Fruit fly (Drosophila melanogaster) whole organism, wandering third instar larva: ENCODE results near the gene Cog2.

Experiments
- Abd-B ChIP-seq: fragments of >200 bp; optimal IDR thresholded peaks from 2 replicates; lab custom pipeline; 2017; ENCODE audit warnings: missing biosample characterization, missing genetic modification characterization
- Dfd ChIP-seq: fragments of >200 bp; optimal IDR thresholded peaks from 2 replicates; lab custom pipeline; 2017; ENCODE audit warnings: missing biosample characterization, missing genetic modification characterization
- Dif ChIP-seq: fragments of 200-275, 200-300 bp; sonication (Bioruptor generic); optimal IDR thresholded peaks from 2 replicates; lab custom pipeline; 2018; ENCODE audit warnings: missing biosample characterization, missing genetic modification characterization; ENCODE audit not compliant: partially characterized antibody
- Hnf4 ChIP-seq: fragments of 200-800 bp; sonication (Bioruptor generic); optimal IDR thresholded peaks from 2 replicates; lab custom pipeline; 2016; ENCODE audit warnings: missing biosample characterization, mild to moderate bottlenecking, missing genetic modification characterization
- Hr78 ChIP-seq: fragments of >200 bp; optimal IDR thresholded peaks from 2 replicates; lab custom pipeline; 2017; ENCODE audit warnings: missing biosample characterization, missing genetic modification characterization
- Jra ChIP-seq: sonication (Bioruptor generic); optimal IDR thresholded peaks from 2 replicates; lab custom pipeline; 2016; ENCODE audit warnings: missing biosample characterization, missing genetic modification characterization
- Myc ChIP-seq: fragments of >200 bp; optimal IDR thresholded peaks from 2 replicates; lab custom pipeline; 2017
- Rel ChIP-seq, 2 experiments: fragments of 200-800 bp; sonication (Bioruptor generic) in 1 of 2; optimal IDR thresholded peaks; 2 replicates in 1 of 2; 3 replicates in 1 of 2; lab custom pipeline; 2016 to 2019; ENCODE audit warnings: mild to moderate bottlenecking in 2 of 2, missing biosample characterization in 2 of 2, missing genetic modification characterization in 2 of 2, moderate library complexity in 1 of 2
- Vsx2 ChIP-seq: fragments of 200-300, 225-300 bp; sonication (Bioruptor generic); optimal IDR thresholded peaks from 2 replicates; lab custom pipeline; 2018; ENCODE audit warnings: missing biosample characterization, missing genetic modification characterization; ENCODE audit not compliant: partially characterized antibody
- br ChIP-seq: fragments of 200-800 bp; sonication (Bioruptor generic); optimal IDR thresholded peaks from 2 replicates; lab custom pipeline; 2016; ENCODE audit warnings: missing biosample characterization, missing genetic modification characterization
- brk ChIP-seq: fragments of 200-800 bp; sonication (Bioruptor generic); optimal IDR thresholded peaks from 2 replicates; lab custom pipeline; 2016; ENCODE audit warnings: missing biosample characterization, mild to moderate bottlenecking, missing genetic modification characterization
- dsf ChIP-seq: sonication (Bioruptor generic); optimal IDR thresholded peaks from 2 replicates; lab custom pipeline; 2016; ENCODE audit warnings: missing biosample characterization, missing genetic modification characterization, borderline replicate concordance
- foxo ChIP-seq, 2 experiments: fragments of 200-800 bp; sonication (Bioruptor generic); optimal IDR thresholded peaks; 2 replicates in 1 of 2; 3 replicates in 1 of 2; lab custom pipeline; 2016 to 2017; ENCODE audit warnings: missing biosample characterization in 2 of 2, missing genetic modification characterization in 2 of 2
- jim ChIP-seq: fragments of 175-275, 200-325 bp; sonication (Bioruptor generic); optimal IDR thresholded peaks from 2 replicates; lab custom pipeline; 2016; ENCODE audit warnings: missing biosample characterization, mild to moderate bottlenecking, missing genetic modification characterization
- lola ChIP-seq: fragments of >200 bp; optimal IDR thresholded peaks from 2 replicates; lab custom pipeline; 2017; ENCODE audit warnings: missing biosample characterization, missing genetic modification characterization
- pan ChIP-seq: fragments of >200 bp; optimal IDR thresholded peaks from 2 replicates; lab custom pipeline; 2017
- psq ChIP-seq: fragments of 200-800 bp; sonication (Bioruptor generic); optimal IDR thresholded peaks from 3 replicates; lab custom pipeline; 2017; ENCODE audit warnings: missing biosample characterization, mild to moderate bottlenecking, missing genetic modification characterization, moderate library complexity
- rgr ChIP-seq: fragments of 200-800 bp; sonication (Bioruptor generic); optimal IDR thresholded peaks from 3 replicates; lab custom pipeline; 2016; ENCODE audit warnings: missing biosample characterization, mild to moderate bottlenecking, missing genetic modification characterization
- tai ChIP-seq: sonication (Bioruptor generic); optimal IDR thresholded peaks from 2 replicates; lab custom pipeline; 2016; ENCODE audit warnings: missing biosample characterization, missing genetic modification characterization
- usp ChIP-seq: fragments of >200 bp; optimal IDR thresholded peaks from 2 replicates; lab custom pipeline; 2017; ENCODE audit warnings: missing biosample characterization, missing genetic modification characterization

The Cog2 gene

dm6 chr3R:15313836-15314235, 47.6 kb downstream of the Cog2 start:
- no peak for TF ChIP-seq Vsx2 (GFP tag; lab: Kevin White, UChicago)
- TF ChIP-seq foxo (GFP tag; optimal IDR thresholded peaks at IDR 0.05; lab: Kevin White, UChicago), result no peak
- TF ChIP-seq brk (GFP tag; lab: Kevin White, UChicago), result no peak
- TF ChIP-seq Jra, result no peak
- TF ChIP-seq tai (GFP tag; lab: Kevin White, UChicago), result no peak
- TF ChIP-seq psq (GFP tag; lab: Kevin White, UChicago), result no peak

dm6 chr3R:15310695-15311094, 50.8 kb downstream of the Cog2 start:
- TF ChIP-seq Dif (GFP tag; lab: Kevin White, UChicago) (no peak), br (no peak), jim (GFP tag; lab: Kevin White, UChicago) (no peak), Abd-B (GFP tag; lab: Kevin White, UChicago) (no peak), Hnf4 (no peak), brk (GFP tag; lab: Kevin White, UChicago) (no peak), Dfd (GFP tag; lab: Kevin White, UChicago) (no peak), Hr78 (no peak), foxo (GFP tag; optimal IDR thresholded peaks at IDR 0.05; lab: Kevin White, UChicago) (no peak), pan (no peak)

DNA sequence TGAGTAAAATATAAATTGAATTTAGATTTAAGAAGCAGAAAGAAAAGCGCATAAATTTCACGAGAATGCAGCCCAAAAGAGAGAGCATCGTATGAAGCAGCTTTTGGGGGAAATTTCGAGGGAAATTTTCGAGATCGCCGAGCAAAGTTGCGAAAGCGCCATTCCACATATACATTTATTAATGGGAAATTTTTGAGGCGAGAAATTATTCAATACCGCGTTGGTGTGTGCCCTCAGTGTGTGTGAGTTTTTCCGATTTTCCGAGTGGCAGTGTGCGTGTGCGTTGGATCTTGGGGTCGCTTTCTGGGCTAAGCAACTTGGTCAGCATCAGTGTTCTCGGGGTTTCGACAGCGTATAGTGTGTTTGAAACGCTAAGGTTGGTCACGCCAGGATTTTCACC, 51.5 kb downstream of the Cog2 start, which contains the start of gene Tm2:
TSS of gene Tm2 (plus strand) at position 270 of the 400 bp plus-strand sequence.
- TF ChIP-seq pan, result no peak
- no peak for TF ChIP-seq psq (GFP tag; lab: Kevin White, UChicago)
- no peak for TF ChIP-seq usp (GFP tag; lab: Kevin White, UChicago)
- TF ChIP-seq rgr (GFP tag; lab: Kevin White, UChicago), result no peak
- no peak for TF ChIP-seq brk (GFP tag; lab: Kevin White, UChicago)
- TF ChIP-seq Rel (GFP tag; optimal IDR thresholded peaks at IDR 0.05; lab: Kevin White, UChicago), result no peak
- TF ChIP-seq Rel (tag; optimal IDR thresholded peaks at IDR 0.05; lab: Kevin White, UChicago), result no peak
- no peak for TF ChIP-seq dsf (GFP tag; lab: Kevin White, UChicago)
- TF ChIP-seq lola (GFP tag; lab: Kevin White, UChicago), result no peak
- no peak for TF ChIP-seq jim (GFP tag; lab: Kevin White, UChicago)
- TF ChIP-seq Myc (lab: Kevin White, UChicago), result no peak
- TF ChIP-seq br, result no peak
- no peak for TF ChIP-seq Jra
